2 worm cellular contexts compared by ENCODE assay signal in the genomic region with DNA sequence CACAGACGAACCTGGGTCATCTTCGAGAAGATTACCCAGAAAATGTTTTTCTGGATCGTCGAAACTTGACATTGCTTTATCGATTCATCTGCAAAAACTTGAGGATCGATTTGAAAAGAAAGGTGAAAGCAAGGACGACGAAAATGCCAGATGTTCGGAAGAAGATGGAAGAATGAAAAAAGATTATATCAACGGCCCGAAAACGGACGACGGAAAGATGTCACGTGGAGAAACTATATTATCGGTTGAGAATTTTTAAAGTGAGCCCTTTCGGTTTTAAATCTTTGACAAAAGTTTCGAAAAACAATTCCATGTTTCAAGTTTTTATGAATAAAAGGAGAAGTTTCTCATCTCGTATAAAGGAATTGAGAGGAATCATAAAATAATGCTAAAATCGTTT.
A peak's percentile ranks its signal among the peaks of the same experiment; 100 is the strongest.
TF ChIP-seq lines count a peak whose summit lies in the region.

A gene (minus strand): TSS at position 101 of the 400 bp plus-strand sequence.

TF ChIP-seq in whole organism, L1 larva, 84 proteins besides CTCF, POLR2A, EP300 and RAD21:
- no peak for TF ChIP-seq dpl-1 (GFP tag; optimal IDR thresholded peaks at IDR 0.05; lab: Kevin White, UChicago)
- TF ChIP-seq jun-1 (tag; optimal IDR thresholded peaks at IDR 0.05; lab: Kevin White, UChicago) = no peak
- no peak for TF ChIP-seq fos-1 (tag; optimal IDR thresholded peaks at IDR 0.05; lab: Kevin White, UChicago)
- no peak for TF ChIP-seq F16B12.6 (tag; optimal IDR thresholded peaks at IDR 0.05; lab: Kevin White, UChicago)
- TF ChIP-seq mdl-1 (tag; optimal IDR thresholded peaks at IDR 0.05; lab: Kevin White, UChicago) = no peak
- TF ChIP-seq blmp-1 (tag; optimal IDR thresholded peaks at IDR 0.05; lab: Kevin White, UChicago) = peak; percentile 87
- no peak for TF ChIP-seq efl-1 (optimal IDR thresholded peaks at IDR 0.05; lab: Kevin White, UChicago)
- TF ChIP-seq efl-1 (GFP tag; optimal IDR thresholded peaks at IDR 0.05 in 1 of 2; lab: Kevin White, UChicago) = peak in 1 of 2 experiments; percentile 27
- TF ChIP-seq elt-3 (tag; optimal IDR thresholded peaks at IDR 0.05; lab: Kevin White, UChicago) = no peak
- no peak for TF ChIP-seq mab-9 (GFP tag; IDR thresholded peaks at IDR 0.05; lab: Robert Waterston, UW)
- no peak for TF ChIP-seq nhr-84 (tag; optimal IDR thresholded peaks at IDR 0.05; lab: Kevin White, UChicago)
- no peak for TF ChIP-seq lin-14 (GFP tag; optimal IDR thresholded peaks at IDR 0.05; lab: Kevin White, UChicago)

TF ChIP-seq in whole organism, L4 larva, 104 proteins besides CTCF, POLR2A, EP300 and RAD21:
- no peak for TF ChIP-seq jun-1 (tag; optimal IDR thresholded peaks at IDR 0.05; lab: Kevin White, UChicago)
- TF ChIP-seq daf-19 (GFP tag; conservative IDR thresholded peaks at IDR 0.05; lab: Robert Waterston, UW) = no peak
- TF ChIP-seq gei-8 (GFP tag; optimal IDR thresholded peaks at IDR 0.05; lab: Kevin White, UChicago) = no peak
- no peak for TF ChIP-seq mes-2 (tag; optimal IDR thresholded peaks at IDR 0.05; lab: Kevin White, UChicago; ENCODE audit: poor library complexity, severe bottlenecking)
- no peak for TF ChIP-seq set-16 (GFP tag; IDR thresholded peaks at IDR 0.05; lab: Robert Waterston, UW)
- TF ChIP-seq aha-1 (tag; lab: Kevin White, UChicago) = peak; percentile 50
- TF ChIP-seq F37D6.2 (tag; optimal IDR thresholded peaks at IDR 0.05; lab: Kevin White, UChicago) = no peak
- TF ChIP-seq ceh-20 (GFP tag; IDR thresholded peaks at IDR 0.05; lab: Robert Waterston, UW) = no peak
TF ChIP-seq in whole organism, L4 larva: peak in this region for 1.
